Fruit fly (Drosophila melanogaster): ENCODE results near the gene alphaKap4.

Gene alphaKap4

DNA sequence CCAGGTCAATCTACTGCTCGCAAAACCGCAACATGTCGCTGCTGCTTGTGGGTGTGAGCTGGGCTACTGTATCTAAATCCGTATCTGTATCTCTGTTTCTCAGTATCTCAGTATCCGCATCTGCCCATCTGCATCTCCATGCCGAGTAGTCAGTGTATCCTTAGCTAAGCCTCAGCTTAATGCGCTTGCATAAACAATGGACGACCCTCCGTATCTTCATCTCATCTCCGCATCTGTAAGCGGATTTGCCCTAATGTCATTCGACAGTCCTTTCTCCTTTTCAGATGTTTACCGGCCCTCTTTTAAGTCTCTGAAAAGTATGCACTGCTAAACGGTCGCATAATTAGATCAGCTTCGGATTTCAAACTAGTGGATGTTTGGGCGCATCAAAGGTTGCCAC lies 14.3 kb downstream of the alphaKap4 start:
- TF ChIP-seq noc (tag; optimal IDR thresholded peaks at IDR 0.05), result no peak

DNA sequence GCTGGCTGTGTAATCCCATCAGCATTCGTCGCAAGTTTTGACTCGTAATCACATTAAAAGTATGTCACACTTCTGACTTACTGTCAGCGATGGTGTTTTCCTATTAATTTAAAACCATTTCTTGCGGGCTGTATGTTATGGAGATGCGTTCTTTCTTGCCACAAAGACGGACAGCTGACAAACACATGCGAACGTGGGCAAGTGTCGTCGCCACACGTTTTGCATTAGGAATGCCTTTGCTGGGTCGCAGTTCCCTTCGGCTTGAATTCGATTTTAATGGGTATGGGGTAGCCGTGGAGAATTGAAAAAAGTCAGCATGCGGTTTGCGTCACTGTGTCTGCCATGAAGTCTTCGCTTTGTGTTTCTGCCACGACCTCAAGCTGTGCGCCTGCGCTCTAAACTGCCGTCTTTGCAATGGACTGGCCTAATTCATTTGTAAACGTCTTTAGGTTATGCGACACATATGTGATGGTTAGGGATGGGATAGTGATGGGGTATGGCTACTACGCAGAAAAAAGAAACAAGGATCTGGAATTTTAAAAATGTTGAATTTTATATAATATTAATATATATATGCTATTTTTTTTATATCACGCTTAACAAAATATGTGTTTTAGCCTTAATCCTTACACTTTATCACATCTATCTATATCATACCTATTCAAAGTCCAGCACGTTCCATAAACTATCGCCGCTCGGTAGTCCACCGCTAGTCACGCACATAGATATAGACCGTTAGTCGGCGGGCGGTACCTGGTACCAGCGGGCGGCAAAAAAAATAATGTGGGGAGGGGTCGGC lies 16.9 kb downstream of the alphaKap4 start:
- TF ChIP-seq noc (tag; optimal IDR thresholded peaks at IDR 0.05), result no peak

DNA sequence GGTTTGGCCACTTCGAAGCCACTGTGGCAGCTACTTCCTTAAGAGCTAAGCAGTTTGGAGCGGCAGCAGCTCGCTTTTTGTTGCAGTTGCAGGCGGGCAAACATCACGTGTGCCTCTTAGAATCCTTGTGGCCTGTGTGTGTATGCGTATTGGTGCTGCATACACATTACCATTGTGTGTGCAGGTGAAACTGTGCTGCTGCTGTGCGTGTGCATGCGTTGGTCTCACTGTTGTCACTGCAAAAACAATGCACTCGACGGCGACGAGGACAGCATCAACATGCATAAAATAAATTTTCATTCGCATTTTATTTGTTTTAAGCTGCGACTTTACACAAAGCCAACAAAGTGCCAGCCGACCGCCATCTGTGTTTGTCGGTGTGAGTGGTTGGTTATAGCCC lies 17.9 kb downstream of the alphaKap4 start:
- no peak for TF ChIP-seq noc (tag; optimal IDR thresholded peaks at IDR 0.05)

DNA sequence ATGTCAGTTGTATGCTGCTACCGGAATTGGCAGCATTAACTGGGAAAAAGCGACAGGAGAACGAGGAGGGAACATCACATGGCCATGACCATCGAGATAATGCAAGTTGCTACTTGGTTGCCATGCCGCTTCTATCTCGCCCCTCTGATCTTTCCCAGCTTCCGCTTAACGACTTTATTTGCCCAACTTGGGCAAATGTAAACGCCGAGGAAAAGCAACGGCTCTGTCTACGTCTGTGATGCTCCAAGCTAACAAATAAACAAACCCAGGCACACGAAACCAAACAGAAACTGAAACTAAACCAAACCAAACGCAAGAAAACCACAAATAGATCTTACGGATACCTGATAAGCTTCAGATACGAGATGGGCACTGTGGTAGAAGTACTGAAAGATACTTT lies 18.6 kb downstream of the alphaKap4 start:
- no peak for TF ChIP-seq noc (tag; optimal IDR thresholded peaks at IDR 0.05)

DNA sequence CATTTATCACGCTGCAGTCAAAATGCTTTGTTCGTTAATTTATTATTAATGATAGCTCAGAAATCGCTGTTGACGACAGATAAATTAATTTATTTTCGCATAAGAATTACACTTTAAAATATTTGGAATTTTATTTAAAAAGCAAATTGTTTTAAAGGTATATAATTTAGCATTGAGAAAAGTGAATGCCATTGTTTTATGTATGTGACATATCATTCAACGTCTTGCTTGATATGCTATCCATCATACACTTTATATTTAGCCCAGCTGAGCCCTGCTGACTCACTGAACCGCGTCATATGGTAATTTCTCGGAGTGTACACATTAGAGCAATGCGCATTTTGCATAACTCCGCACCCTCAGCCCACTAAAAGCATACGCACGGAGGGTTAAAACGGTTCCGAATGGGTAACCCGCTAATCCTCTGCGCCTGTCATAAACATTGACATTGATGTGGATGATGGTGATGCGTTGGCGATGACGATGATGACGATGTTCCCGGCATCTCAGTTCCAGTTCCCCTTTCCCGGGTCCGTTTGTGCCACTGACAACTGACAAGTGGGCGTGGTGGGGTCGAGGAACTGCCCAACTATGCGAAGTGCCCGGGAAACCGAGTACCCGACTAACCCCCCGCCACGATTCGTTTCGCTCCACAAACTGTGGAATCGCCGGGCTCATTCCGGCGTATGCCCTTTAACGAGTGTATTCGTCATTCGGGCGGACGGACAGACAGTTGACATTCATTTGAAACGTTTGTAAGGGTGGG lies 21.2 kb downstream of the alphaKap4 start:
- TF ChIP-seq noc (tag; optimal IDR thresholded peaks at IDR 0.05), result no peak

DNA sequence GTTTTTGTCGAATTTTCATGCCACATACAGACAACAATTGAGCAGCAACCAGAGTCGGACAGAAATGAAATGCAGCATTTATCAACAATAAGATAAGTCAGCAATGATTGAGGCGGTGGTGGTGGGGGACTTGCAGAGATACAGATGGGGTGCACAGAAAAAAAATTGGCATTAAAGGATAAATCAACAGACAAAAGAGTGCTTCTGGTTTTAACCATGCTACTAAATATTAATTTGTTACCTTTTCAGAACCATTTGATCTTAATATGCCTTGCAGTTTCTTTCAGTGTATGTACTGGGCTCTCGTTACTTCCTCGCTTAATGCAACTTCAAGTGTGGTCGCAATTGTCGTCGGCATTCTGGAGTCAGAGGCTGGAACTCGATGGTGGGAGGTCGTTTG lies 22.1 kb downstream of the alphaKap4 start:
- TF ChIP-seq noc (tag; optimal IDR thresholded peaks at IDR 0.05), result no peak

DNA sequence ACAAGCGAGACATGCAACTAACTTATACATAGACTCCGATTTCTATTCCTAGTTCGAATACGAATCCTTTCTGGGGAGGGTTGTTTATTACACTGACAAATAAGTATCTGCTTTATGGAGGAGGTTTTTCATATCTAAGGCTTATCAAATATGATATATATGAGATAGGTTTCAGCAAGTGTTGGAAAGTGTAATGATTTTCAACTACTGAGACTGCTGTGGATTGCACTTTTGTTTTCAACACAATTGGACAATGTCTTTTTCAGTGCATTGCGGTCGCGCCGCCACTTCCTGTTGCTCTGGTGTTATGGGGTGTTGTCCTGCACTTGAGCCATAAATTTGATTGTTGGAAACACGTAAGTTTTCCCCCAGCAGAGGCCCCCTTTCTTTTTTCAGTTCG lies 23.2 kb downstream of the alphaKap4 start:
- TF ChIP-seq noc (tag; optimal IDR thresholded peaks at IDR 0.05), result no peak

DNA sequence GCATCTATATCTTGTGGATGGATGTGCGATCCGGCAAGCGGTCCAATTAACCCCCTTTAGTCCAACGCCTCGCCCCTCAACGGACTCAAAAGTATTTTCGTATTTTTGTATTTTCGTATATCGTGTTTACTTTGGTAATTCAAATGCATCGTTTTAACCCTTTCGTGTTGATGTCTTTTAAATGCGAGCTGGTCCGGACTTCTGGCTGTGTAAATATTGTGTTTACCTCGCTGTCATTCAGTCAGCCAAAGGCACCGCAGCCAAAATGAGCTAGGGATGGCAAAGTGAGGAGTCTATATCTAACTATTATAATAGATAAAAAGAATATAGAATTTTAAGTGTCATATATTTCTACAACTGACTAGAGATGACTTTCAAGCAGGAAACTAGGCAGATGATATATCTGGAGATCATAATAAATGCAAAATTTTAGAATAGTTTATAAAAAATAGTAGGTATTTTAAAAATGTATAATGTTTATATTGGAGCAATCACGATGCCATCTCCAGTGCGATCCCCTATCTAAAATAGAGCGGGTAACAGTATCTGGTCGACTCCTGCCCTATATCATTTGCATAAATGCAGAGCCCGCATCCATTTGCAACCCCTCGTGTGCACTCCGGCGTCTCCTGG lies 27.1 kb downstream of the alphaKap4 start:
- no peak for TF ChIP-seq noc (tag; optimal IDR thresholded peaks at IDR 0.05)

DNA sequence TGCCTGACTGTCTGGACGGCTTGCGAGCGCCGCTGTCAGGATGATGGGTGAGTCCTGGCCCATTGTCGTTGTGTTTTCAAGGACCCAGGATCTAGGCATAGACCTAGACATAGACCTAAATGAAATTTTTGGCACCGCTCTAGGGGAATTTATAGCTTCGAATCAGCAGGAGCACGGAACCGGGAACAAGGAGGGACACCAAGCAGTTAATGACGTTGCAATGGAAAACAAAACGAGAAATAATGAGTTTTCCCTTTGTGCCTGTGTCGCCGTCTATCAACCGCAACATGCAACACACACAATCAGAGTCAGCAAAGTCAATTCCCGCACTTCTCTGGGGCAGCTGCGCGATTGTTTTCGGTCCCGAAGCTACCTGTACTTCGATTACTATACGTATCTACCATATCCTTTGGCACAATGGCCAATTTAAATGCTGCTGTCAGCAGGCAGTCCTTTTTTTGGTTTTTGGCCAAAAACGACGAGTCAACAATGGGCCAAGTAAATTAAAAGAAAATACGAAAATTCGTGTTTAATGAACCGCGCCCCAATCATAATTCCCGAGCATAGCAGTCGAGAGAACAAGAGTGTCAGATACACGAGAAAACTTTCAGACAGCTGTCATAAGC lies 27.8 kb downstream of the alphaKap4 start:
- no peak for TF ChIP-seq noc (tag; optimal IDR thresholded peaks at IDR 0.05)

DNA sequence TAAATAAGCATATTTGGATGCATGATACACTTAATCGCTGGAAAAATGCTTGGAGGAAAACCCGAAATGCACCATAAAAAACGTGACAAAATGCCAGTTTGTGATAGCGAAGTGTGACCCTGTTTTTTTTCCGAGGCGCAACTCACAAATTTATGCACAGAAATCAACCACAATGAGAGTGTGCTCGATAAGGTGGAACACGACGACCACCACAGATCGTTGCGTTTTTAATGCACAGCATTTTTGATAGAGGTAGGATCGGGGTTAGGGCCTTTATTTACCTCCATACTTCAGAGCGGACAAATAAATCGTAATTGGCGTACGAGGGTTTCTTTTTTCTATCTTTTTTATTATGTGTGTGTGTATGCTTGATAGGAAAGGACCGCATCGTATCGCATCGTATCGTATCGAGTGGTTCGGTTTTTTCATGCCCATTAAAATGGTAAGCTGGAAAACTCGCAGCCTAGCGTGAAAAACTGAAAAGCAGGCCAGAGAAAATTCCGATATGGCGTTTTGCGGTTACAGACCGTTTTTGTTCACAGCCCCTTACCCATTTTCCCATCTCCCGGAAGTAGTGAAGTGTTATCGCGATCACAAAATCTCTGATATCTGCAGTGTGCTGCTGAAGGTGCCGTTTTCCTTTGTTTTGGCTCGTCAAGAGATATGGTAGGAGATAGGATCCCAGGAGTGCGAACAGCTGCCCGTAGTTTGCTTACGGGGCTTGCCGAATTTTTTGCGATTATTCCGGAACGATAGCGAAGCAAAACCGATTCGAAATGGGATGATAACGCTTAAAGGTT lies 30.1 kb downstream of the alphaKap4 start:
- no peak for TF ChIP-seq noc (tag; optimal IDR thresholded peaks at IDR 0.05)

DNA sequence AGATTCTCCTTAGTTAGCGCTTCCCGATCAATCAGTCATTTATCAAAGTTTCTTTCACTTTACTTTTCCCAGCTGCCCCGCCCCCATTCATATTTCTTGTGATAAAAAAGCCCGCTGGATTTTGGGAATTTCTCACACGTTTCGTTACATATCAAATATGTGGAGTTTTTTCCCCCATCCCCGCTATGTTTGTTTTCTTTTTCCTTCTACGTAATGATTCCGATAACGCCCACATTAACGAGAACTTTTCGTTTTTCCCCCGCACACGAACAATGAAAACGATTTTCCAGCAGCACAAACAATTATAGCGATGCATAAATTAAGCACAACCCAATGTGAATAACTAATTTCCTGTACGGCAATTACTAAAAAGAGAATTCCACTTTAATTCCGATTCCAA lies 30.7 kb downstream of the alphaKap4 start:
- TF ChIP-seq noc (tag; optimal IDR thresholded peaks at IDR 0.05), result no peak

DNA sequence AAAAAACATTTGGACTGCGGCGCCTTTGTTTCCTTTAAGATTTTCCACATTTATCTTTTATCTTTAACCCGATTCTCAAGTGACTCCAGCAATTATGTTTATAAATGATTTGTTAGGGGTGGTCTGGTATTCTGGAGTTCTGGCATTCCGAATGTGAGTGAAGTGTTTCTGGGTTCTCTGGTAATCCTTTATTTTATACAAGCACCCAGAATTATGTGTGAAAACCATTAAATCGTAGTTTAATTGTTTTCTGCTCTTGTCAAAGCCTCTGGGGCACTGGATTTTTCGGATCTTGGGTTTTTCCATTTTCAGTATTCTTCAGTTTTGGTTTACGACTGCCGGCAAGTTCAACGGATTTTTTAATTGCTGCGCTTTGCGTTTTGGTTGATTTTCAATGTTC lies 31.4 kb downstream of the alphaKap4 start:
- TF ChIP-seq noc (tag; optimal IDR thresholded peaks at IDR 0.05), result no peak

DNA sequence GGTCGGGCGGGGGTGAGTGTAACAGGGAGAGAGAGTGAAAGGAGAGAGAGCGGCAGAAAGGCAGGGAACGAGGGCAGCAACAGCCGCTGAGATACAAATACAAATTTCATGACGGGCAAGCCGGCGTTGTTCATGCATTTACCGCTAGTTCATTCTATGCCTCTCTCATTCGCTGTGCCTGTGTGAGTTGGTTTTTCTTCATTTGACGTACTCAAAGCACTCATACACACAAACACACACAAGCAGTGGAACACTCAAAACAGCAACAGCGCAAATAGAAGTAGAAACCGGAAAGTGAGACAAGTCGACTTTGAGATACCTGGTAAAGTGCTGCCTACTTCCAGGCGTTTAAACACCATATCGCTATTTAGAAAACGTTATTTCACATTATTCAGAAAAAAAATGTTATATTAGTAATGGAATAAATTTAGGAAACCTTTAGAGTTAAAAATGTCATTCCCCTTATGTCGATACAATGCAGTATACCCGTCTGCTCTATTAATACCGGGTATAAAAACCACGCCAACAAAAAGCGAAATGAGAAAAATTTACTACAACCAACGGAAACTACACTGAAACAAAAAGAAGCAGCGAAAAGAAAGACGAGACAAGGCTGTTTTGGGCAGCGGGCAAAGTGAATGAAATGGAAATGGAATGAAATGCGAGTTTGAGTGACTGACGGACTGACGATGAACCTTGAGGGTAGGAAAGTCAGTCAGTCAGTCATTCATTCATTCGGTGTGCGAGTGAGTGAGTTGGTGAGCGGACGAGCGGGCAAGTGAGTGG lies 34.5 kb downstream of the alphaKap4 start:
- TF ChIP-seq noc (tag; optimal IDR thresholded peaks at IDR 0.05), result no peak

DNA sequence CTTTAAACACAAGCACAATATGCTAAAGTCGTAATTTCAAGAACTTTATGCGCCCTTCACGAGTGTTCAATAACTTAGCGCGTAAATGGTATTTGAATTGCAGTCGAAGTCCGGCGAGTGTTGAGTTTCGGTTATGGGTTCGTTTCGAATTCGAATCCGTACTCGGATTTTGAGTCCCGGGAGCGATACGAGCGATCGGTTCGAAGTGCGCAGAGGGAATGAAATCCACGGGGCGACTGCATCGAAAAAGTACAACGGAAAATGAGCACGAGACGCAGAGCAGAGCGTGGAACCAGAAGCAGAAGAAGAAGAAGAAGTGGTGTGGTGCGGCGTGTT lies 35.1 kb downstream of the alphaKap4 start, which contains the start of gene CG10479:
CG10479 (minus strand) TSS at position 223 of the 336 bp plus-strand sequence.
- no peak for TF ChIP-seq noc (tag; optimal IDR thresholded peaks at IDR 0.05)
